Fruit fly (Drosophila melanogaster) whole organism, prepupa: ENCODE measurements around the gene CG12643.

ENCODE experiments used
- CG10631 ChIP-seq: fragments of 200-800 bp; sonication (Bioruptor generic); optimal IDR thresholded peaks from 2 replicates; lab custom pipeline; 2016; ENCODE audit warnings: missing biosample characterization, missing genetic modification characterization
- CG10669 ChIP-seq: fragments of 200-800 bp; sonication (Bioruptor generic); optimal IDR thresholded peaks from 3 replicates; lab custom pipeline; 2018; ENCODE audit warnings: missing biosample characterization, mild to moderate bottlenecking, missing genetic modification characterization, moderate library complexity
- CG11762 ChIP-seq: fragments of 200-800 bp; sonication (Bioruptor generic); optimal IDR thresholded peaks from 3 replicates; lab custom pipeline; 2016; ENCODE audit warnings: missing biosample characterization, missing genetic modification characterization; ENCODE audit not compliant: insufficient read depth
- CG15336 ChIP-seq: fragments of 200-800 bp; sonication (Bioruptor generic); IDR thresholded peaks from 2 replicates; pipeline ENCODE4 v1.3.6; 2022; ENCODE audit warnings: missing biosample characterization, missing genetic modification characterization
- CG1621 ChIP-seq: fragments of 200-800 bp; sonication (Bioruptor generic); optimal IDR thresholded peaks from 3 replicates; lab custom pipeline; 2018; ENCODE audit warnings: missing biosample characterization, mild to moderate bottlenecking, missing genetic modification characterization
- CG16779 ChIP-seq: fragments of 200-800 bp; sonication (Bioruptor generic); optimal IDR thresholded peaks from 3 replicates; lab custom pipeline; 2017; ENCODE audit warnings: missing biosample characterization, mild to moderate bottlenecking, missing genetic modification characterization
- CG3032 ChIP-seq: fragments of 200-800 bp; optimal IDR thresholded peaks from 2 replicates; lab custom pipeline; 2019; ENCODE audit warnings: missing biosample characterization, mild to moderate bottlenecking, missing genetic modification characterization, moderate library complexity
- CG31627 ChIP-seq: fragments of 200-800 bp; sonication (Bioruptor generic); optimal IDR thresholded peaks from 3 replicates; lab custom pipeline; 2016; ENCODE audit warnings: missing biosample characterization, missing genetic modification characterization
- CG32006 ChIP-seq: fragments of 200-800 bp; sonication (Bioruptor generic); optimal IDR thresholded peaks from 3 replicates; lab custom pipeline; 2017; ENCODE audit warnings: missing biosample characterization, mild to moderate bottlenecking, missing genetic modification characterization
- CG34406 ChIP-seq: fragments of 200-800 bp; sonication (Bioruptor generic); optimal IDR thresholded peaks from 3 replicates; lab custom pipeline; 2016; ENCODE audit warnings: missing biosample characterization, missing genetic modification characterization
- CG3919 ChIP-seq: fragments of 200-800 bp; sonication (Bioruptor generic); optimal IDR thresholded peaks from 3 replicates; lab custom pipeline; 2016; ENCODE audit warnings: missing biosample characterization, missing genetic modification characterization
- CG4318 ChIP-seq: fragments of 200-800 bp; sonication (Bioruptor generic); optimal IDR thresholded peaks from 3 replicates; lab custom pipeline; 2017; ENCODE audit warnings: missing biosample characterization, mild to moderate bottlenecking, missing genetic modification characterization
- CG6163 ChIP-seq: fragments of 200-800 bp; sonication (Bioruptor generic); IDR thresholded peaks from 3 replicates; pipeline ENCODE4 v1.3.6; 2022; ENCODE audit warnings: missing biosample characterization, missing genetic modification characterization
- CG6276 ChIP-seq: fragments of 200-800 bp; sonication (Bioruptor generic); optimal IDR thresholded peaks from 2 replicates; lab custom pipeline; 2017; ENCODE audit warnings: missing biosample characterization, mild to moderate bottlenecking, missing genetic modification characterization
- CG6792 ChIP-seq: fragments of 200-800 bp; sonication (Bioruptor generic); optimal IDR thresholded peaks from 3 replicates; lab custom pipeline; 2016; ENCODE audit warnings: missing biosample characterization, missing genetic modification characterization
- CG6854 ChIP-seq: fragments of 200-800 bp; sonication (Bioruptor generic); optimal IDR thresholded peaks from 2 replicates; lab custom pipeline; 2017; ENCODE audit warnings: missing biosample characterization, mild to moderate bottlenecking, missing genetic modification characterization
- CG7368 ChIP-seq: fragments of 200-800 bp; sonication (Bioruptor generic); optimal IDR thresholded peaks from 3 replicates; lab custom pipeline; 2016; ENCODE audit warnings: missing biosample characterization, missing genetic modification characterization
- CG8119 ChIP-seq: fragments of 200-800 bp; sonication (Bioruptor generic); IDR thresholded peaks from 3 replicates; pipeline ENCODE4 v1.3.6; 2022; ENCODE audit warnings: missing biosample characterization, missing genetic modification characterization
- CG8319 ChIP-seq: fragments of 200-800 bp; sonication (Bioruptor generic); optimal IDR thresholded peaks from 3 replicates; lab custom pipeline; 2016; ENCODE audit warnings: missing biosample characterization, missing genetic modification characterization
- CG8632 ChIP-seq: fragments of 200-800 bp; sonication (Bioruptor generic); optimal IDR thresholded peaks from 3 replicates; lab custom pipeline; 2016; ENCODE audit warnings: missing biosample characterization, missing genetic modification characterization
- Eip78C ChIP-seq: fragments of 200-800 bp; sonication (Bioruptor generic); peaks from one replicate; lab custom pipeline; 2016; ENCODE audit warnings: missing biosample characterization, missing genetic modification characterization
- Eip93F ChIP-seq: fragments of 200-800 bp; sonication (Bioruptor generic); optimal IDR thresholded peaks from 2 replicates; lab custom pipeline; 2016; ENCODE audit warnings: missing biosample characterization, mild to moderate bottlenecking, missing genetic modification characterization
- Ets21C ChIP-seq: fragments of 200-800 bp; sonication (Bioruptor generic); optimal IDR thresholded peaks from 3 replicates; lab custom pipeline; 2016; ENCODE audit warnings: missing biosample characterization, missing genetic modification characterization
- Ets96B ChIP-seq: fragments of 200-800 bp; optimal IDR thresholded peaks from 2 replicates; lab custom pipeline; 2019; ENCODE audit warnings: missing biosample characterization, mild to moderate bottlenecking, missing genetic modification characterization, moderate library complexity
- Gug ChIP-seq: fragments of 200-800 bp; sonication (Bioruptor generic); IDR thresholded peaks from 2 replicates; pipeline ENCODE4 v1.3.6; 2022; ENCODE audit warnings: missing biosample characterization, missing genetic modification characterization
- Hr38 ChIP-seq: sonication (Bioruptor generic); optimal IDR thresholded peaks from 2 replicates; lab custom pipeline; 2016; ENCODE audit warnings: missing biosample characterization, missing genetic modification characterization
- Hr39 ChIP-seq: fragments of 200-800 bp; sonication (Bioruptor generic); optimal IDR thresholded peaks from 2 replicates; lab custom pipeline; 2016; ENCODE audit warnings: missing biosample characterization, missing genetic modification characterization
- Lpt ChIP-seq: fragments of 200-800 bp; sonication (Bioruptor generic); optimal IDR thresholded peaks from 3 replicates; lab custom pipeline; 2016; ENCODE audit warnings: missing biosample characterization, missing genetic modification characterization
- OdsH ChIP-seq: fragments of 200-800 bp; sonication (Bioruptor generic); optimal IDR thresholded peaks from 3 replicates; lab custom pipeline; 2016; ENCODE audit warnings: missing biosample characterization, missing genetic modification characterization
- Sox102F ChIP-seq: fragments of 200-800 bp; sonication (Bioruptor generic); optimal IDR thresholded peaks from 2 replicates; lab custom pipeline; 2016; ENCODE audit warnings: missing biosample characterization, mild to moderate bottlenecking, missing genetic modification characterization
- Sox14 ChIP-seq: fragments of 200-800 bp; sonication (Bioruptor generic); optimal IDR thresholded peaks from 3 replicates; lab custom pipeline; 2016; ENCODE audit warnings: missing biosample characterization, missing genetic modification characterization
- Sox15 ChIP-seq: fragments of 200-800 bp; sonication (Bioruptor generic); optimal IDR thresholded peaks from 3 replicates; lab custom pipeline; 2016; ENCODE audit warnings: missing biosample characterization, missing genetic modification characterization
- achi ChIP-seq: fragments of 200-800 bp; sonication (Bioruptor generic); optimal IDR thresholded peaks from 3 replicates; lab custom pipeline; 2016; ENCODE audit warnings: missing biosample characterization, missing genetic modification characterization
- acj6 ChIP-seq: fragments of 200-800 bp; sonication (Bioruptor generic); optimal IDR thresholded peaks from 3 replicates; lab custom pipeline; 2016; ENCODE audit warnings: missing biosample characterization, missing genetic modification characterization
- cyc ChIP-seq: fragments of 200-800 bp; sonication (Bioruptor generic); optimal IDR thresholded peaks from 3 replicates; lab custom pipeline; 2016; ENCODE audit warnings: missing biosample characterization, missing genetic modification characterization
- eg ChIP-seq: fragments of 200-800 bp; sonication (Bioruptor generic); IDR thresholded peaks from 3 replicates; pipeline ENCODE4 v1.3.6; 2022; ENCODE audit warnings: missing biosample characterization, missing genetic modification characterization
- esn ChIP-seq: fragments of 200-800 bp; sonication (Bioruptor generic); optimal IDR thresholded peaks from 2 replicates; lab custom pipeline; 2016; ENCODE audit warnings: missing biosample characterization, mild to moderate bottlenecking, missing genetic modification characterization, moderate library complexity
- fd59A ChIP-seq: fragments of 200-800 bp; sonication (Bioruptor generic); optimal IDR thresholded peaks from 2 replicates; lab custom pipeline; 2017; ENCODE audit warnings: missing biosample characterization, mild to moderate bottlenecking, missing genetic modification characterization, missing genetic modification reagents
- fkh ChIP-seq: fragments of 200-800 bp; sonication (Bioruptor generic); optimal IDR thresholded peaks from 3 replicates; lab custom pipeline; 2017; ENCODE audit warnings: missing biosample characterization, mild to moderate bottlenecking, missing genetic modification characterization, moderate library complexity
- lz ChIP-seq: fragments of 200-800 bp; sonication (Bioruptor generic); optimal IDR thresholded peaks from 3 replicates; lab custom pipeline; 2016; ENCODE audit warnings: missing biosample characterization, missing genetic modification characterization
- net ChIP-seq: fragments of 200-800 bp; sonication (Bioruptor generic); optimal IDR thresholded peaks from 3 replicates; lab custom pipeline; 2016; ENCODE audit warnings: missing biosample characterization, missing genetic modification characterization
- pdm3 ChIP-seq: fragments of 200-800 bp; sonication (Bioruptor generic); optimal IDR thresholded peaks from 3 replicates; lab custom pipeline; 2016; ENCODE audit warnings: missing biosample characterization, missing genetic modification characterization
- salr ChIP-seq, 2 experiments: fragments of 200-800 bp; sonication (Bioruptor generic); optimal IDR thresholded peaks; 3 replicates each; lab custom pipeline; 2016 to 2018; ENCODE audit warnings: missing biosample characterization in 2 of 2, missing genetic modification characterization in 2 of 2, mild to moderate bottlenecking in 1 of 2
- spab ChIP-seq: fragments of 200-800 bp; sonication (Bioruptor generic); optimal IDR thresholded peaks from 2 replicates; lab custom pipeline; 2017; ENCODE audit warnings: missing biosample characterization, mild to moderate bottlenecking, missing genetic modification characterization, missing genetic modification reagents
- svp ChIP-seq: fragments of 200-800 bp; sonication (Bioruptor generic); peaks from one replicate; lab custom pipeline; 2016; ENCODE audit warnings: missing biosample characterization, missing genetic modification characterization
- topi ChIP-seq: fragments of 200-800 bp; sonication (Bioruptor generic); optimal IDR thresholded peaks from 3 replicates; lab custom pipeline; 2016; ENCODE audit warnings: missing biosample characterization, missing genetic modification characterization

The CG12643 gene

dm6 chrX:10241919-10242318 is 23.1 kb downstream of the CG12643 start (continued):
- TF ChIP-seq CG3032 (tag; lab: Kevin White, UChicago) (no peak), CG1621 (no peak), topi (peak; percentile 36), CG15336 (GFP tag; lab: Robert Waterston, UW) (no peak), CG34406 (peak; percentile 24), Ets21C (GFP tag; lab: Kevin White, UChicago) (no peak), CG6163 (GFP tag; lab: Robert Waterston, UW) (no peak), CG6792 (GFP tag; lab: Kevin White, UChicago) (peak; percentile 14), salr (GFP tag; optimal IDR thresholded peaks at IDR 0.05; lab: Kevin White, UChicago) (no peak), CG7368 (GFP tag; lab: Kevin White, UChicago) (no peak), fkh (GFP tag; lab: Kevin White, UChicago) (no peak), CG6854 (GFP tag; lab: Kevin White, UChicago) (no peak), CG8319 (no peak), CG16779 (tag; lab: Kevin White, UChicago) (no peak), CG10669 (GFP tag; lab: Kevin White, UChicago) (no peak), CG3919 (GFP tag; lab: Kevin White, UChicago) (peak; percentile 2), CG8632 (no peak), spab (no peak), Eip93F (no peak)
- TF ChIP-seq, all 60 proteins: peak for 22

dm6 chrX:10234024-10234520 is 31.0 kb downstream of the CG12643 start:
- no peak for TF ChIP-seq spab
- no peak for TF ChIP-seq CG8119
- no peak for TF ChIP-seq Sox102F (GFP tag; lab: Kevin White, UChicago)
- no peak for TF ChIP-seq Hr39 (GFP tag; lab: Kevin White, UChicago)
- no peak for TF ChIP-seq pdm3 (GFP tag; lab: Kevin White, UChicago)
- peak; percentile 55 for TF ChIP-seq svp (GFP tag; lab: Kevin White, UChicago)
- TF ChIP-seq Gug: no peak

DNA sequence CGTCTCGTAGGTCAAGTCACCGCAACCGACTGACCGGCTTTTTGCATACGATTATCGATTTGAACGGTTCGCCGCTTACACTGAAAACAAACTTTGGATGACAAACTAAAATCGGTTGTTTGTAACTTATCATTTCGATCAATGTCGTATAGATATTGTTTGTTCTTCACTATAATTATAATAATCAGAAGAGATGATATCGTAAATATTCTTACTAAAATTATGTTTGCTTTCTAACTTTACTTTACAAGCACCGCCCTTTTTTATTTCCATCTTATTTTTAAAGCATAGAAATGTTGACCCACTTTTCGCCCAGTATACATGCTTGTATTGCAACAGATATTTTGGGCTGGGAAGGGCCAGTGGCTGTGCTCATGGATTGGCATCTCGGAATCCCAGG is 32.0 kb downstream of the CG12643 start, which contains the start of gene CG2961:
Gene CG2961 (minus strand): TSS at position 16 of the 400 bp plus-strand sequence.
- TF ChIP-seq pdm3 (GFP tag; lab: Kevin White, UChicago) (peak; percentile 2), CG32006 (GFP tag; lab: Kevin White, UChicago) (peak; percentile 14), CG15336 (GFP tag; lab: Robert Waterston, UW) (0 out of 2 replicates have a peak, but pooled peaks have one; percentile 25), achi (peak; percentile 4), acj6 (GFP tag; lab: Kevin White, UChicago) (peak; percentile 2), svp (GFP tag; lab: Kevin White, UChicago) (peak; percentile 66), lz (GFP tag; lab: Kevin White, UChicago) (no peak), OdsH (GFP tag; lab: Kevin White, UChicago) (peak; percentile 21), Eip78C (GFP tag; lab: Kevin White, UChicago) (peak; percentile 59), Sox14 (peak; percentile 8), Ets96B (tag; lab: Kevin White, UChicago) (peak; percentile 21), CG6792 (GFP tag; lab: Kevin White, UChicago) (no peak), CG7368 (GFP tag; lab: Kevin White, UChicago) (no peak), CG8119 (0 out of 3 replicates have a peak, but pooled peaks have one; percentile 20)

DNA sequence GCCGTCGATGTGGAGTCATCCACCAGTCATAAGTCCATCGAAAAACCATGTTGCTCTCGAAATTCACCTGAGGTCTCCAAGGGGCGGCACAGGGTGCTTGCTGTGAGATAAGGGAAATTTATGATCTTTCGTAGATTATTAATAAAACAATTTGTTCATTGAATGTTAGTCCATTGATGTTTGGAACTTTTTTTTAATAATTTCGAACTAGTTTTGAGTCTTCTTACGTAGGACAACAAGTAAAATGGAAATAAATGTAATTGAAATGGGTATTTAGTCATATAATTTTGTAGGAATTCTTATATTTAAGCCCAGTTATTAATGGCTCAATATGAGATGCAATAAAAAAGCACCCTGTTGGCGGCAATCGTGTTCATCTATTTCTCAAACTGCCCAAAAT is 32.6 kb downstream of the CG12643 start:
- TF ChIP-seq CG6792 (GFP tag; lab: Kevin White, UChicago) (no peak), CG10669 (GFP tag; lab: Kevin White, UChicago) (no peak), Sox15 (GFP tag; lab: Kevin White, UChicago) (no peak), Hr38 (no peak), CG6854 (GFP tag; lab: Kevin White, UChicago) (no peak), fd59A (GFP tag; lab: Kevin White, UChicago) (no peak), CG11762 (GFP tag; lab: Kevin White, UChicago) (no peak), CG31627 (GFP tag; lab: Kevin White, UChicago) (no peak), Sox14 (no peak), CG10631 (no peak), eg (GFP tag; lab: Robert Waterston, UW) (peak; percentile 11; the same call in 1 of the 3 replicates), Lpt (GFP tag; lab: Kevin White, UChicago) (peak; percentile 17), CG4318 (GFP tag; lab: Kevin White, UChicago) (no peak), Gug (no peak), CG8119 (peak; percentile 75), CG34406 (no peak), spab (no peak), achi (no peak), Eip78C (GFP tag; lab: Kevin White, UChicago) (peak; percentile 51), net (peak; percentile 3), CG8632 (peak; percentile 2), CG6276 (GFP tag; lab: Kevin White, UChicago) (no peak), esn (GFP tag; lab: Kevin White, UChicago) (no peak), cyc (GFP tag; lab: Kevin White, UChicago) (no peak)
